Worm (Caenorhabditis elegans) whole organism, midembryonic: ENCODE results near the gene F53C3.8.

Source experiments
- flt-1 ChIP-seq: fragments of 200-800 bp; sonication (Bioruptor generic); IDR thresholded peaks from 2 replicates; pipeline ENCODE4 v1.3.6; 2022; ENCODE audit warnings: missing genetic modification characterization, missing compliant biosample characterization
- klf-2 ChIP-seq: fragments of 200-800 bp; sonication (Bioruptor generic); conservative IDR thresholded peaks from 2 replicates; pipeline ENCODE4 v1.3.6; 2022; ENCODE audit warnings: missing genetic modification reagents, missing genetic modification characterization, missing compliant biosample characterization
- tab-1 ChIP-seq: fragments of 200-800 bp; sonication (Bioruptor generic); IDR thresholded peaks from 2 replicates; pipeline ENCODE4 v1.3.6; 2022; ENCODE audit warnings: missing genetic modification characterization, missing compliant biosample characterization

DNA sequence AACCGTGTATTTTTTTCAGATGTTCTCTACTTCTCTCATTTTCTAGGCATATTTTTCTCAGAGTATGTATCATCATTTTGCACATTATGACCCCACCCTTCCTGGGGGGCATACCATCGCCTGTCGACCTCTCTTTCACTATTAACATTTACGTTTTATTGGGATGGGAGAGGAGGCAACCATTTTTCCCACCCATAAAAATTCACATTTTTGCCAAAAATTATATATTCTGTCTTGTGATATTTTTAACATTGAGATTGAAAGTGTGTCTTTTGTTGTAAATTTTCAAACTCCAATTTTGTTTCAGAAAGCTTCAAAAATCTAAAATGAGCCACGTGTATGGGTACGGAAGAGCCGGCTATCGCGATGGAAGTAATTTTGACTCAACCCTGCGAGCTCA lies 3.5 kb downstream of the F53C3.8 start, which contains the start of gene F53C3.7:
- TF ChIP-seq tab-1 (GFP tag; lab: Robert Waterston, UW) (no peak), klf-2 (no peak), flt-1 (GFP tag; lab: Robert Waterston, UW) (no peak)
